Worm (Caenorhabditis elegans) whole organism, young adult: ENCODE results near the gene nduv-3.

ENCODE experiments used
- B0019.2 ChIP-seq: fragments of 200-800 bp; sonication (Bioruptor generic); conservative IDR thresholded peaks from 2 replicates; pipeline ENCODE4 v1.3.6; 2022; ENCODE audit warnings: missing genetic modification reagents, missing genetic modification characterization, missing compliant biosample characterization
- B0261.1 ChIP-seq: sonication (generic microtip); optimal IDR thresholded peaks from 2 replicates; lab custom pipeline; 2016; ENCODE audit warnings: mild to moderate bottlenecking, missing genetic modification characterization, moderate library complexity, missing compliant biosample characterization
- B0336.3 ChIP-seq: fragments of 200-800 bp; sonication (Bioruptor generic); IDR thresholded peaks from 2 replicates; pipeline ENCODE4 v1.3.6; 2022; ENCODE audit warnings: missing genetic modification characterization, missing compliant biosample characterization
- D2030.7 ChIP-seq: fragments of 200-800 bp; sonication (Bioruptor generic); IDR thresholded peaks from 2 replicates; pipeline ENCODE4 v1.3.6; 2022; ENCODE audit warnings: missing genetic modification reagents, missing genetic modification characterization, missing compliant biosample characterization
- F37B4.10 ChIP-seq: fragments of 200-800 bp; sonication (Bioruptor generic); IDR thresholded peaks from 2 replicates; pipeline ENCODE4 v1.3.6; 2022; ENCODE audit warnings: missing genetic modification characterization, missing compliant biosample characterization
- F39B2.1 ChIP-seq: fragments of 200-800 bp; sonication (Bioruptor generic); IDR thresholded peaks from 2 replicates; pipeline ENCODE4 v1.3.6; 2022; ENCODE audit warnings: missing genetic modification reagents, missing genetic modification characterization, missing compliant biosample characterization
- F57A8.1 ChIP-seq: fragments of 200-800 bp; sonication (Bioruptor generic); optimal IDR thresholded peaks from 2 replicates; lab custom pipeline; 2018; ENCODE audit warnings: mild to moderate bottlenecking, missing genetic modification characterization, moderate library complexity, missing compliant biosample characterization
- K11D2.4 ChIP-seq: fragments of 200-800 bp; sonication (Bioruptor generic); IDR thresholded peaks from 2 replicates; pipeline ENCODE4 v1.3.6; 2022; ENCODE audit warnings: missing genetic modification reagents, missing genetic modification characterization, missing compliant biosample characterization
- Y53F4B.3 ChIP-seq: fragments of 200-800 bp; sonication (Bioruptor generic); IDR thresholded peaks from 2 replicates; pipeline ENCODE4 v1.3.6; 2022; ENCODE audit warnings: missing genetic modification reagents, missing genetic modification characterization, missing compliant biosample characterization
- ZK185.1 ChIP-seq: sonication (generic microtip); optimal IDR thresholded peaks from 2 replicates; lab custom pipeline; 2016; ENCODE audit warnings: mild to moderate bottlenecking, missing genetic modification characterization, missing compliant biosample characterization; ENCODE audit not compliant: poor library complexity, severe bottlenecking
- ama-1 ChIP-seq, 3 experiments: fragments of 150-350 bp in 1 of 3; sonication (generic microtip) in 2 of 3; optimal IDR thresholded peaks; 2 replicates each; lab custom pipeline; 2014 to 2018; ENCODE audit warnings: missing biosample characterization in 2 of 3, missing genetic modification characterization in 2 of 3, missing genetic modification reagents in 2 of 3
- aptf-2 ChIP-seq: fragments of 200-800 bp; sonication (Bioruptor generic); conservative IDR thresholded peaks from 2 replicates; pipeline ENCODE4 v1.3.6; 2022; ENCODE audit warnings: missing genetic modification reagents, missing genetic modification characterization, missing compliant biosample characterization
- atf-7 ChIP-seq: sonication (generic microtip); optimal IDR thresholded peaks from 2 replicates; lab custom pipeline; 2017; ENCODE audit warnings: mild to moderate bottlenecking, missing genetic modification characterization, missing compliant biosample characterization
- attf-5 ChIP-seq: fragments of 200-800 bp; sonication (Bioruptor generic); optimal IDR thresholded peaks from 2 replicates; lab custom pipeline; 2018; ENCODE audit warnings: mild to moderate bottlenecking, missing genetic modification characterization, missing compliant biosample characterization
- ccch-3 ChIP-seq: fragments of 200-800 bp; sonication (Bioruptor generic); optimal IDR thresholded peaks from 2 replicates; lab custom pipeline; 2018; ENCODE audit warnings: mild to moderate bottlenecking, missing genetic modification characterization, missing compliant biosample characterization
- cebp-2 ChIP-seq: fragments of 200-800 bp; sonication (Bioruptor generic); IDR thresholded peaks from 2 replicates; pipeline ENCODE4 v1.3.6; 2022; ENCODE audit warnings: missing genetic modification characterization, missing compliant biosample characterization
- ceh-100 ChIP-seq: fragments of 200-800 bp; sonication (Bioruptor generic); IDR thresholded peaks from 2 replicates; pipeline ENCODE4 v1.3.6; 2022; ENCODE audit warnings: missing genetic modification reagents, missing genetic modification characterization, missing compliant biosample characterization
- ceh-40 ChIP-seq: fragments of 200-800 bp; sonication (Bioruptor generic); IDR thresholded peaks from 2 replicates; pipeline ENCODE4 v1.3.6; 2022; ENCODE audit warnings: missing genetic modification characterization, missing compliant biosample characterization
- ceh-79 ChIP-seq: sonication (generic microtip); optimal IDR thresholded peaks from 2 replicates; lab custom pipeline; 2017; ENCODE audit warnings: mild to moderate bottlenecking, missing genetic modification characterization, missing compliant biosample characterization
- ceh-91 ChIP-seq: fragments of 200-800 bp; sonication (Bioruptor generic); IDR thresholded peaks from 2 replicates; pipeline ENCODE4 v1.3.6; 2022; ENCODE audit warnings: missing genetic modification reagents, missing genetic modification characterization, missing compliant biosample characterization
- die-1 ChIP-seq: sonication (generic microtip); optimal IDR thresholded peaks from 2 replicates; lab custom pipeline; 2016; ENCODE audit warnings: missing genotype, mild to moderate bottlenecking, missing genetic modification characterization, missing compliant biosample characterization
- dpl-1 ChIP-seq: fragments of 150-350 bp; optimal IDR thresholded peaks from 2 replicates; lab custom pipeline; 2014; ENCODE audit warnings: missing biosample characterization, missing genetic modification reagents, missing genetic modification characterization
- egl-44 ChIP-seq: fragments of 200-800 bp; sonication (Bioruptor generic); IDR thresholded peaks from 2 replicates; pipeline ENCODE4 v1.3.6; 2022; ENCODE audit warnings: missing genetic modification reagents, missing genetic modification characterization, missing compliant biosample characterization
- ekl-4 ChIP-seq: fragments of 200-800 bp; sonication (Bioruptor generic); IDR thresholded peaks from 2 replicates; pipeline ENCODE4 v1.3.6; 2022; ENCODE audit warnings: missing genetic modification reagents, missing genetic modification characterization, missing compliant biosample characterization
- fkh-3 ChIP-seq: sonication (generic microtip); optimal IDR thresholded peaks from 2 replicates; lab custom pipeline; 2016; ENCODE audit warnings: mild to moderate bottlenecking, missing genetic modification characterization, missing compliant biosample characterization
- him-1 ChIP-seq: sonication (generic microtip); optimal IDR thresholded peaks from 2 replicates; lab custom pipeline; 2016; ENCODE audit warnings: missing genotype, missing genetic modification reagents, missing genetic modification characterization, missing compliant biosample characterization
- hlh-12 ChIP-seq: sonication (generic microtip); optimal IDR thresholded peaks from 2 replicates; lab custom pipeline; 2016; ENCODE audit warnings: missing genetic modification characterization, missing compliant biosample characterization
- lag-1 ChIP-seq: fragments of 200-800 bp; sonication (Bioruptor generic); IDR thresholded peaks from 2 replicates; pipeline ENCODE4 v1.3.6; 2022; ENCODE audit warnings: missing genetic modification reagents, missing genetic modification characterization, missing compliant biosample characterization
- let-526 ChIP-seq: fragments of 200-800 bp; sonication (Bioruptor generic); IDR thresholded peaks from 2 replicates; pipeline ENCODE4 v1.3.6; 2022; ENCODE audit warnings: missing genetic modification reagents, missing genetic modification characterization, missing compliant biosample characterization
- let-607 ChIP-seq, 2 experiments: fragments of 200-800 bp in 1 of 2; sonication (Bioruptor generic) in 1 of 2; sonication (generic microtip) in 1 of 2; optimal IDR thresholded peaks; 2 replicates each; lab custom pipeline; 2016 to 2018; ENCODE audit warnings: mild to moderate bottlenecking in 2 of 2, missing compliant biosample characterization in 2 of 2, missing genetic modification characterization in 2 of 2, moderate library complexity in 2 of 2, missing genotype in 1 of 2
- lin-35 ChIP-seq, 3 experiments: fragments of 150-350 bp in 2 of 3; sonication (generic microtip) in 1 of 3; optimal IDR thresholded peaks; 2 replicates each; lab custom pipeline; 2014 to 2018; ENCODE audit warnings: missing biosample characterization in 3 of 3, missing genetic modification characterization in 3 of 3, missing genetic modification reagents in 3 of 3
- lin-54 ChIP-seq: fragments of 200-800 bp; sonication (Bioruptor generic); optimal IDR thresholded peaks from 2 replicates; lab custom pipeline; 2018; ENCODE audit warnings: mild to moderate bottlenecking, missing genetic modification characterization, missing compliant biosample characterization
- lir-1 ChIP-seq: fragments of 200-800 bp; sonication (Bioruptor generic); conservative IDR thresholded peaks from 2 replicates; pipeline ENCODE4 v1.3.6; 2022; ENCODE audit warnings: missing genetic modification reagents, missing genetic modification characterization, missing compliant biosample characterization
- madf-8 ChIP-seq: fragments of 200-800 bp; sonication (Bioruptor generic); conservative IDR thresholded peaks from 2 replicates; pipeline ENCODE4 v1.3.6; 2022; ENCODE audit warnings: missing genetic modification reagents, missing genetic modification characterization, missing compliant biosample characterization
- mcd-1 ChIP-seq: fragments of 200-800 bp; sonication (Bioruptor generic); IDR thresholded peaks from 2 replicates; pipeline ENCODE4 v1.3.6; 2022; ENCODE audit warnings: missing genetic modification reagents, missing genetic modification characterization, missing compliant biosample characterization
- mxl-1 ChIP-seq: sonication (generic microtip); optimal IDR thresholded peaks from 2 replicates; lab custom pipeline; 2016; ENCODE audit warnings: missing genetic modification characterization, missing compliant biosample characterization
- nhr-90 ChIP-seq: sonication (generic microtip); optimal IDR thresholded peaks from 2 replicates; lab custom pipeline; 2016; ENCODE audit warnings: missing genotype, mild to moderate bottlenecking, missing genetic modification characterization, missing compliant biosample characterization
- rcor-1 ChIP-seq: fragments of 200-800 bp; sonication (Bioruptor generic); IDR thresholded peaks from 2 replicates; pipeline ENCODE4 v1.3.6; 2022; ENCODE audit warnings: missing genetic modification reagents, missing genetic modification characterization, missing compliant biosample characterization
- rec-8 ChIP-seq, 2 experiments: sonication (generic microtip); optimal IDR thresholded peaks; 2 replicates each; lab custom pipeline; 2016; ENCODE audit warnings: mild to moderate bottlenecking in 2 of 2, missing genetic modification characterization in 2 of 2, missing genetic modification reagents in 2 of 2, missing genotype in 2 of 2, missing biosample characterization in 1 of 2, missing compliant biosample characterization in 1 of 2, moderate library complexity in 1 of 2
- rpc-1 ChIP-seq, 2 experiments: fragments of 150-350 bp in 1 of 2; sonication (generic microtip) in 1 of 2; optimal IDR thresholded peaks; 2 replicates each; lab custom pipeline; 2014 to 2018; ENCODE audit warnings: missing biosample characterization in 1 of 2, missing genetic modification characterization in 1 of 2, missing genetic modification reagents in 1 of 2, missing genotype in 1 of 2
- sdz-38 ChIP-seq: sonication (generic microtip); optimal IDR thresholded peaks from 2 replicates; lab custom pipeline; 2016; ENCODE audit warnings: missing genotype, missing genetic modification characterization, missing compliant biosample characterization
- snpc-1.3 ChIP-seq: sonication (generic microtip); optimal IDR thresholded peaks from 2 replicates; lab custom pipeline; 2017; ENCODE audit warnings: missing genetic modification characterization, mild to moderate bottlenecking, missing compliant biosample characterization, antibody characterized with exemption, moderate library complexity, missing genotype, missing genetic modification reagents; ENCODE audit not compliant: insufficient read depth
- snpc-3.4 ChIP-seq: sonication (generic microtip); optimal IDR thresholded peaks from 2 replicates; lab custom pipeline; 2017; ENCODE audit warnings: missing genetic modification characterization, mild to moderate bottlenecking, missing compliant biosample characterization, antibody characterized with exemption, moderate library complexity, missing genotype, missing genetic modification reagents
- somi-1 ChIP-seq: fragments of 200-800 bp; sonication (Bioruptor generic); optimal IDR thresholded peaks from 2 replicates; lab custom pipeline; 2018; ENCODE audit warnings: mild to moderate bottlenecking, missing genetic modification characterization, missing compliant biosample characterization
- tbx-9 ChIP-seq: sonication (generic microtip); optimal IDR thresholded peaks from 2 replicates; lab custom pipeline; 2016; ENCODE audit warnings: borderline replicate concordance, missing genetic modification characterization, inconsistent platforms, missing compliant biosample characterization
- tlf-1 ChIP-seq: fragments of 200-800 bp; sonication (Bioruptor generic); optimal IDR thresholded peaks from 2 replicates; lab custom pipeline; 2018; ENCODE audit warnings: mild to moderate bottlenecking, missing genetic modification characterization, missing compliant biosample characterization
- ztf-25 ChIP-seq: fragments of 200-800 bp; sonication (Bioruptor generic); IDR thresholded peaks from 2 replicates; pipeline ENCODE4 v1.3.6; 2022; ENCODE audit warnings: missing genetic modification reagents, missing genetic modification characterization, missing compliant biosample characterization
- ztf-26 ChIP-seq: sonication (generic microtip); optimal IDR thresholded peaks from 2 replicates; lab custom pipeline; 2017; ENCODE audit warnings: missing genetic modification characterization, missing compliant biosample characterization

nduv-3 gene

DNA sequence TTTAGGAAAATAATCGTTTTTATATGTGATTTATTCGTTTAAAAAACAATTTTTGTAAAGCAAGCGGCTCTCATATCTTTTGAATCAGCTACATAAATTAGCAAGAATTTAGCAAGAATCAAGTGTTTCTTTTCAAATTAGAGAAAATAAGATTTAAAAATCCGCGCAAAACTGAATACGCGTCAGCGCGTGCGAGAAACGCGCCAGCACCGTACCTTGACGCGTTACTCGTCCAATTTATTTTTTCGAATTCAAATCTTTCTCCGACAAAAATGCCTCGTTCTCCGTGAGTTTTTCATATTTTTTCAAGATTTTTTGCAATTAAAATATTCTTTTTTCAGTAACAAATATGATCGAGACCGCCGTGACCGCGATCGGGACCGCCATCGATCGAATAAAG lies 35.2 kb downstream of the nduv-3 start, which contains the start of gene Y94H6A.3 (continued):
- TF ChIP-seq F39B2.1 (GFP tag; lab: Robert Waterston, UW) (no peak), lin-54 (GFP tag; lab: Kevin White, UChicago) (peak; percentile 98), snpc-1.3 (peak; percentile 26), let-526 (GFP tag; lab: Robert Waterston, UW) (no peak), snpc-3.4 (tag; lab: Kevin White, UChicago) (peak; percentile 31), sdz-38 (no peak), ekl-4 (GFP tag; lab: Robert Waterston, UW) (peak; percentile 77), tlf-1 (GFP tag; lab: Kevin White, UChicago) (peak; percentile 66), ceh-79 (no peak), attf-5 (GFP tag; lab: Kevin White, UChicago) (peak; percentile 67), nhr-90 (tag; lab: Kevin White, UChicago) (no peak), rcor-1 (peak; percentile 88), rec-8 (tag; optimal IDR thresholded peaks at IDR 0.05; lab: Kevin White, UChicago) (no peak), ztf-25 (GFP tag; lab: Robert Waterston, UW) (no peak), K11D2.4 (GFP tag; lab: Robert Waterston, UW) (peak; percentile 86), ceh-40 (no peak), let-607 (tag; optimal IDR thresholded peaks at IDR 0.05; lab: Kevin White, UChicago) (peak in 1 of 2 experiments; percentile 48), atf-7 (tag; lab: Kevin White, UChicago) (peak; percentile 17), D2030.7 (GFP tag; lab: Robert Waterston, UW) (peak; percentile 67), ccch-3 (GFP tag; lab: Kevin White, UChicago) (no peak), him-1 (tag; lab: Kevin White, UChicago) (peak; percentile 3), ama-1 (optimal IDR thresholded peaks at IDR 0.05; lab: Kevin White, UChicago) (no peak), ama-1 (GFP tag; optimal IDR thresholded peaks at IDR 0.05; lab: Kevin White, UChicago) (no peak), dpl-1 (GFP tag; lab: Kevin White, UChicago) (peak; percentile 88), fkh-3 (tag; lab: Kevin White, UChicago) (no peak), rpc-1 (optimal IDR thresholded peaks at IDR 0.05; lab: Kevin White, UChicago) (no peak), rpc-1 (tag; optimal IDR thresholded peaks at IDR 0.05; lab: Kevin White, UChicago) (no peak), F37B4.10 (no peak), Y53F4B.3 (GFP tag; lab: Robert Waterston, UW) (no peak), lag-1 (no peak), ceh-91 (GFP tag; lab: Robert Waterston, UW) (0 out of 2 replicates have a peak, but pooled peaks have one; percentile 37), lir-1 (GFP tag; lab: Robert Waterston, UW) (peak; percentile 55; the same call in 1 of the 2 replicates), F57A8.1 (GFP tag; lab: Kevin White, UChicago) (no peak), B0336.3 (GFP tag; lab: Robert Waterston, UW) (peak; percentile 79), aptf-2 (GFP tag; lab: Robert Waterston, UW) (no peak), mxl-1 (no peak), tbx-9 (no peak), hlh-12 (tag; lab: Kevin White, UChicago) (no peak), somi-1 (GFP tag; lab: Kevin White, UChicago) (no peak), die-1 (tag; lab: Kevin White, UChicago) (no peak), cebp-2 (no peak), egl-44 (GFP tag; lab: Robert Waterston, UW) (no peak), ztf-26 (tag; lab: Kevin White, UChicago) (no peak), madf-8 (GFP tag; lab: Robert Waterston, UW) (peak; percentile 36; the same call in 1 of the 2 replicates), ceh-100 (GFP tag; lab: Robert Waterston, UW) (peak; percentile 64), mcd-1 (GFP tag; lab: Robert Waterston, UW) (peak; percentile 93), lin-35 (GFP tag; optimal IDR thresholded peaks at IDR 0.05; lab: Kevin White, UChicago) (peak; percentile 63 to 95 (median 80)), B0019.2 (GFP tag; lab: Robert Waterston, UW) (0 out of 2 replicates have a peak, but pooled peaks have one; percentile 22), ZK185.1 (tag; lab: Kevin White, UChicago) (no peak), B0261.1 (tag; lab: Kevin White, UChicago) (no peak)
